Worm (Caenorhabditis elegans): ENCODE measurements around the gene mig-39.

DNA sequence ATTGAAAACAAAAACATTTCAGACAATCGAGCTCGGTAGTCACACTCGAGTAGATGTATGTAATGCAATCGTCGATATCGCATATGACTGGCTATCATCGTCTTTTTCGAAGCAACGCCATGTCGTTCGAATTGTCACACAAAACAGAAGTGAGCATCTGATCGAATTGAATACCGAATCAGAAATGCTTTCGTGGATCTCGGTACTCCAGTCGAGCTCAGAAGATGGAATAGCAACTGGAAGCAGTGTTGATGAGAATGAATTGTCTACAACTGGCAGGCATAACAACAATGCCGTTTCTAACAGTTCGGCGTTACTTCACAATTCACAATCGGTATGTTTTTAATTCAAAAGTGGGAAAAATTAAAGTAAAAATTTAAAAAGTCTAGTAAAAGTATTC lies 42.4 kb downstream of the mig-39 start:
- TF ChIP-seq dve-1 (tag; optimal IDR thresholded peaks at IDR 0.05) (no peak), ama-1 (optimal IDR thresholded peaks at IDR 0.05) (no peak), F13H6.1 (tag; optimal IDR thresholded peaks at IDR 0.05) (no peak)

Measured in whole organism, late embryonic.